Worm (Caenorhabditis elegans): ENCODE results near the gene nhr-20.

Gene nhr-20

DNA sequence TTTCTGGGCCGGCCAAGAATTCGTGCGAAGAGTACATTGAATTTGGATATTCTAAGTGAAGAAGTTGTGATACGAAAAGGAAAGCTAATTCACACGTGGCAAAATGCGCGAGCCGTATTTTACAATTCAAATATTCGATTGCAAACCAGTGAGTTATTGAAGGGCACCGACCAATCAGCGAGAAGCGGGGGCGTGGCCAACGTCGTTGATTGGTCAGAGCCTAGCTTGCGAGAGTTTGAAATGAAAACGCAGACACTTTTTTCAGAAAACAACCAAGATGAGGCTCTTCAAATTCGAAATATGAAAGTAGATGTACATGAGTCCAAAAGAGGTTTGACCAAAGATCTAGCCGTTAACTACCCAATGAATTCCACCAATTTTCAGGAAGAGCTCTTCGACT, 22.4 kb downstream of the nhr-20 start:
- TF ChIP-seq ets-4 (tag; optimal IDR thresholded peaks at IDR 0.05), result no peak
- TF ChIP-seq nfya-1 (tag; optimal IDR thresholded peaks at IDR 0.05), result peak; percentile 97

DNA sequence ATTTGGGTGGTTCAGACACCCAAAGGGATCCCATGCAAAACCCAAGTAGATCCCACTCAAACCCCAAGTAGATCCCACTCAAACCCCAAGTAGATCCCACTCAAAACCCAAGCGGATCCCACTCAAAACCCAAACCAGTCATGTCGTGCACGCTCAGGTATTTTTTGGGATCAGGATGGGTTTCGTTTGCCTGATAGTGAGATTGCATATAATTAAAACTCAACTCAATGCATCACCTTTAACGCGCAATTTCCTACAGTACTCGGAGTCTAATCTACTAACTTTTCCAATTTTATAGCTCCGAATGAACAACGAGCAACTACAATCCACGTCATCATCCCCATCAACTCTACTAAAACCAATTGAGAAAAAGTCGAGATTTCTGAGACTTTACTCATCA, 23.8 kb downstream of the nhr-20 start, which contains the start of gene phlp-2:
Gene phlp-2, plus strand, starts transcription at position 301 of the 400 bp plus-strand sequence.
- TF ChIP-seq elt-2 (tag; optimal IDR thresholded peaks at IDR 0.05) (no peak), ztf-16 (tag; optimal IDR thresholded peaks at IDR 0.05) (no peak), C38D4.7 (GFP tag; optimal IDR thresholded peaks at IDR 0.05) (no peak), eyg-1 (tag; optimal IDR thresholded peaks at IDR 0.05) (no peak), hlh-13 (GFP tag; optimal IDR thresholded peaks at IDR 0.05) (no peak), ceh-2 (tag; optimal IDR thresholded peaks at IDR 0.05) (no peak), hlh-8 (tag; optimal IDR thresholded peaks at IDR 0.05) (no peak), ets-4 (tag; optimal IDR thresholded peaks at IDR 0.05) (no peak), ceh-34 (tag; optimal IDR thresholded peaks at IDR 0.05) (no peak), Y22D7AL.16 (tag; optimal IDR thresholded peaks at IDR 0.05) (no peak), odd-2 (tag; optimal IDR thresholded peaks at IDR 0.05) (no peak), tbx-2 (tag; optimal IDR thresholded peaks at IDR 0.05) (no peak), K09A11.1 (tag; optimal IDR thresholded peaks at IDR 0.05; ENCODE audit: insufficient read depth) (no peak), ceh-19 (GFP tag; optimal IDR thresholded peaks at IDR 0.05) (no peak), K02D7.2 (tag; optimal IDR thresholded peaks at IDR 0.05) (no peak), unc-42 (tag; optimal IDR thresholded peaks at IDR 0.05) (no peak)

DNA sequence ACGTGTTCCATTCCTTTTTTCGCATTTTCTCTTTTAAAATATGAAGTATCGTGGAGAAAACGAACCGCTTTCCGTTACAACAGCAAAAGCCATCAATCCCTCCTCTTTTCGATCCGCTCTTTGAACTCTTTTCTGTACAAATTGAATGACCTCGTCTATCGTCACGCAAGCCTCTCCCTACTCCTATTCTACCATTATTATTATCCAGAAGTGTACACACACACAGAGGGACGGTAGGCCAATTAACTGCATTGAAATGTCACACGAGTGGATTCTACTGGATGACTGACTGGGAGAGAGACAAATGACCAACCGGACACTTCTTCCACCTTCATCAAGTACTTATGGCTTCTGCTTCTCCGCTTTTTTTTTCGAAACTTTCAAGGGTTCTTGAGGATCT, 24.8 kb downstream of the nhr-20 start:
- no peak for TF ChIP-seq ahr-1 (tag; optimal IDR thresholded peaks at IDR 0.05)
- peak; percentile 45 for TF ChIP-seq ceh-31 (tag; optimal IDR thresholded peaks at IDR 0.05)

DNA sequence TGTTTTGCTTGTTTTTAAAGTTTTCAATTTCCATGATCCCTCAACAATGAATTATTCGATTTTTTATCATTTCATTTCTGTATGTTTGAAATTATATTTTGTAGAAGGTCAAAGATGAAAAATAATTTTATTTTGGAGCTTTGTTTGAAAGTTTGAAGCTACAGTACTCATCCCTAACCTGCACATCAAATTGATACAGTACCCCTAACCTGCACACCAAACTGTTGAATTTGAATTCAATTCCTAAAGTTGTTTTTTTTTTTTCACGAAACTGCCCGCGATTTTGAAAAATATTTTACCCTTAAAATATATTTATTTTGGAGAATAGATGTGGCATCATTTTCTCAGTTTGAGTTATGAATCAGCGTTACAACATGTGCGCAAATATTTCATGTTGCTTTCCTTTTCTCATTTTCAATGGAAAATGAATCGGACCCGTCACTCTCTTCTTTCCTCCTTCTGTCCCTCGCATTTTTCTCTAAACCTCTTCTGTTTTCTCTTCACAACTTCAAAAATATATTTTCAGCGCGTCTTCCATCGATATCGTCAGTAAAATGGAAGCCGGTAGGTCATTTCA, 27.2 kb downstream of the nhr-20 start, which contains the start of gene R74.8:
Gene R74.8, plus strand, starts transcription at position 527 of the 577 bp plus-strand sequence.
- TF ChIP-seq nhr-232 (tag; optimal IDR thresholded peaks at IDR 0.05) (no peak), lin-11 (tag; optimal IDR thresholded peaks at IDR 0.05) (no peak), F13H6.1 (tag; optimal IDR thresholded peaks at IDR 0.05) (no peak), ceh-22 (tag; optimal IDR thresholded peaks at IDR 0.05) (no peak), ref-2 (tag; optimal IDR thresholded peaks at IDR 0.05) (no peak), K09A11.1 (tag; optimal IDR thresholded peaks at IDR 0.05; ENCODE audit: insufficient read depth) (no peak), lim-6 (tag; optimal IDR thresholded peaks at IDR 0.05) (no peak), fkh-6 (tag; optimal IDR thresholded peaks at IDR 0.05) (no peak), ceh-31 (tag; optimal IDR thresholded peaks at IDR 0.05) (no peak), ceh-48 (tag; optimal IDR thresholded peaks at IDR 0.05) (no peak), pat-9 (tag; optimal IDR thresholded peaks at IDR 0.05) (no peak), hlh-6 (tag; optimal IDR thresholded peaks at IDR 0.05) (no peak), gmeb-2 (tag; optimal IDR thresholded peaks at IDR 0.05) (no peak), ceh-2 (tag; optimal IDR thresholded peaks at IDR 0.05) (no peak), unc-42 (tag; optimal IDR thresholded peaks at IDR 0.05) (no peak), T23F11.4 (GFP tag; optimal IDR thresholded peaks at IDR 0.05) (no peak)

DNA sequence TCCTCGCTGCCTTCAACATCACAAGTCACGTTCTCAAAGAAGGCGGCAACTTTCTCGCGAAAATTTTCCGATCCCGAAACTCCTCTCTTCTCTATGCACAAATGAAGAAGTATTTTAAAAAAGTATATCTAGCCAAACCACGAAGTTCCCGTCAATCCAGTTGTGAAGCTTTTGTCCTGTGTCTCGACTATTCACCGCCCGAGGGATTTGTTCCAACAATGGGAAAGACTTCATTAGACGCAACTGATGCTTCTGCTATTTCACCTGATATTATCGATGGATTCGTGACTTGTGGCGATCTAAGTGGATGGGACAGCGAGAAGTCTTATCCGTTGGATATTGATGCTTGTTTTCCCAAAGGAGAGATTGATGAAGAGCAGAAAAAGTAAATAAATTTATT, 28.1 kb downstream of the nhr-20 start:
- TF ChIP-seq T23F11.4 (GFP tag; optimal IDR thresholded peaks at IDR 0.05), result no peak

DNA sequence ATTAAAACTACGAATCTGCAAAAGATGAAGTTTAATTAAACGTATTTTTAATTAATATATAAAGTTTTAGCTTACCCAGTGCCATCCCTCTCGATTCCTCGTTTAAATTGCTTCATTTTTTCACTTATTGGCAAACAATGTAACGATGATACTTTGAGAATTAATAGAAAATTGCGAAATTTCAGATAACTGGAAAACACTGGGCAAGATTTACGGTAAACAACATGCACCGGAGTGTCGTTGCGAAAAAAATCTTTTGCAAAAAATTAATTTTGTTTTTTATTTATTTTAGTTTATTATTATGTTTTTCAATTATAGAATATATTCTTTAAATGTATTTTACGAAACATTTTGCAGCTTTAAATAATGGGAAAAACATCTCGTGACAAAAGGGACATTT, 28.9 kb downstream of the nhr-20 start, which contains the start of the genes pelo-1 and R74.7:
Gene pelo-1, minus strand, starts transcription at position 151 of the 400 bp plus-strand sequence.
Gene R74.7, plus strand, starts transcription at position 358 of the 400 bp plus-strand sequence.
- TF ChIP-seq unc-55 (GFP tag; optimal IDR thresholded peaks at IDR 0.05) (no peak), nhr-232 (tag; optimal IDR thresholded peaks at IDR 0.05) (no peak), odd-2 (tag; optimal IDR thresholded peaks at IDR 0.05) (no peak), nfya-1 (tag; optimal IDR thresholded peaks at IDR 0.05) (no peak), ceh-19 (GFP tag; optimal IDR thresholded peaks at IDR 0.05) (no peak), ceh-9 (tag; optimal IDR thresholded peaks at IDR 0.05) (no peak), ceh-45 (GFP tag; IDR thresholded peaks at IDR 0.05) (no peak)

Data from whole organism, late embryonic.